Worm (Caenorhabditis elegans) whole organism, young adult: ENCODE data around the gene dhs-12.

ENCODE experiments used
- F55B11.4 ChIP-seq: sonication (generic microtip); optimal IDR thresholded peaks from 2 replicates; lab custom pipeline; 2016; ENCODE audit warnings: missing compliant biosample characterization, missing genetic modification characterization, borderline replicate concordance; ENCODE audit not compliant: insufficient read depth
- ama-1 ChIP-seq, 3 experiments: fragments of 150-350 bp in 1 of 3; sonication (generic microtip) in 2 of 3; optimal IDR thresholded peaks; 2 replicates each; lab custom pipeline; 2014 to 2018; ENCODE audit warnings: missing biosample characterization in 2 of 3, missing genetic modification characterization in 2 of 3, missing genetic modification reagents in 2 of 3
- attf-6 ChIP-seq: fragments of 200-800 bp; sonication (Bioruptor generic); IDR thresholded peaks from 2 replicates; pipeline ENCODE4 v1.3.6; 2022; ENCODE audit warnings: missing genetic modification reagents, missing genetic modification characterization, missing compliant biosample characterization
- bed-2 ChIP-seq: fragments of 200-800 bp; sonication (Bioruptor generic); IDR thresholded peaks from 2 replicates; pipeline ENCODE4 v1.3.6; 2022; ENCODE audit warnings: missing genetic modification reagents, missing genetic modification characterization, missing compliant biosample characterization
- efl-1 ChIP-seq: fragments of 150-350 bp; optimal IDR thresholded peaks from 2 replicates; lab custom pipeline; 2014; ENCODE audit warnings: missing biosample characterization, missing genetic modification reagents, missing genetic modification characterization
- lsl-1 ChIP-seq: fragments of 200-800 bp; sonication (Bioruptor generic); optimal IDR thresholded peaks from 2 replicates; lab custom pipeline; 2018; ENCODE audit warnings: mild to moderate bottlenecking, missing genetic modification characterization, moderate library complexity, missing compliant biosample characterization
- nfya-1 ChIP-seq: sonication (generic microtip); optimal IDR thresholded peaks from 2 replicates; lab custom pipeline; 2017; ENCODE audit warnings: antibody characterized with exemption, missing compliant biosample characterization, missing genetic modification characterization, borderline replicate concordance; ENCODE audit not compliant: insufficient read depth
- sea-2 ChIP-seq: fragments of 200-800 bp; sonication (Bioruptor generic); IDR thresholded peaks from 2 replicates; pipeline ENCODE4 v1.3.6; 2022; ENCODE audit warnings: missing genetic modification characterization, missing compliant biosample characterization
- tlf-1 ChIP-seq: fragments of 200-800 bp; sonication (Bioruptor generic); optimal IDR thresholded peaks from 2 replicates; lab custom pipeline; 2018; ENCODE audit warnings: mild to moderate bottlenecking, missing genetic modification characterization, missing compliant biosample characterization
- unc-130 ChIP-seq: sonication (generic microtip); optimal IDR thresholded peaks from 2 replicates; lab custom pipeline; 2016; ENCODE audit warnings: missing genetic modification reagents, missing genetic modification characterization, missing compliant biosample characterization

- TF ChIP-seq ama-1 (optimal IDR thresholded peaks at IDR 0.05; lab: Kevin White, UChicago): no peak
- TF ChIP-seq ama-1 (GFP tag; optimal IDR thresholded peaks at IDR 0.05; lab: Kevin White, UChicago): no peak
- TF ChIP-seq sea-2 (GFP tag; lab: Robert Waterston, UW): no peak
- TF ChIP-seq F55B11.4: no peak
- TF ChIP-seq bed-2 (GFP tag; lab: Robert Waterston, UW): no peak
- no peak for TF ChIP-seq nfya-1 (tag; lab: Kevin White, UChicago)
- TF ChIP-seq unc-130 (GFP tag; lab: Kevin White, UChicago): no peak
- no peak for TF ChIP-seq tlf-1
- TF ChIP-seq efl-1 (GFP tag; lab: Kevin White, UChicago): no peak
- TF ChIP-seq attf-6 (GFP tag; lab: Robert Waterston, UW): no peak
- TF ChIP-seq lsl-1 (GFP tag; lab: Kevin White, UChicago): no peak
Observed at ce11 chrIV:10111441-10111840, 30.8 kb upstream of the dhs-12 start, which contains the start of gene spch-1.
